Fruit fly (Drosophila melanogaster): ENCODE results near the gene Had1.

The Had1 gene

dm6 chrX:16279340-16279941 lies 29.0 kb downstream of the Had1 start (continued):
- TF ChIP-seq Rfx (GFP tag; IDR thresholded peaks at IDR 0.05), result peak; percentile 94
- peak; percentile 80 for TF ChIP-seq CG3847 (GFP tag; IDR thresholded peaks at IDR 0.05)
- TF ChIP-seq CG33213 (GFP tag; optimal IDR thresholded peaks at IDR 0.05), result peak; percentile 70
- peak; percentile 72 for TF ChIP-seq CG13894 (tag; optimal IDR thresholded peaks at IDR 0.05)
- 0 out of 4 replicates have a peak, but pooled peaks have one; percentile 14 for TF ChIP-seq chinmo (GFP tag; IDR thresholded peaks at IDR 0.05; ENCODE audit: partially characterized antibody)
- TF ChIP-seq bcd (GFP tag; optimal IDR thresholded peaks at IDR 0.05), result peak; percentile 80
- TF ChIP-seq nerfin-1 (tag; optimal IDR thresholded peaks at IDR 0.05), result peak; percentile 58
- TF ChIP-seq caup (GFP tag; optimal IDR thresholded peaks at IDR 0.05; ENCODE audit: severe bottlenecking), result peak; percentile 70
- peak; percentile 94 for TF ChIP-seq Aef1 (GFP tag; IDR thresholded peaks at IDR 0.05)
- TF ChIP-seq chm (GFP tag; IDR thresholded peaks at IDR 0.05), result peak; percentile 82
- TF ChIP-seq yki (optimal IDR thresholded peaks at IDR 0.05), result no peak
- TF ChIP-seq Side (GFP tag; optimal IDR thresholded peaks at IDR 0.05), result peak; percentile 81
- TF ChIP-seq Max (GFP tag; optimal IDR thresholded peaks at IDR 0.05), result peak; percentile 22
- TF ChIP-seq scrt (GFP tag; optimal IDR thresholded peaks at IDR 0.05), result peak; percentile 60
- TF ChIP-seq bab2 (GFP tag; optimal IDR thresholded peaks at IDR 0.05), result peak; percentile 83
- peak; percentile 90 for TF ChIP-seq ttk (GFP tag; IDR thresholded peaks at IDR 0.05)
- peak; percentile 80 for TF ChIP-seq org-1 (GFP tag; optimal IDR thresholded peaks at IDR 0.05)
- TF ChIP-seq Hr78 (GFP tag; optimal IDR thresholded peaks at IDR 0.05), result peak in 1 of 2 experiments; percentile 45
- peak; percentile 72 for TF ChIP-seq CG10979 (tag; optimal IDR thresholded peaks at IDR 0.05)
- peak; percentile 44 for TF ChIP-seq tup (GFP tag; optimal IDR thresholded peaks at IDR 0.05)
- TF ChIP-seq sc (optimal IDR thresholded peaks at IDR 0.05), result no peak
- peak; percentile 26 for TF ChIP-seq sc (GFP tag; optimal IDR thresholded peaks at IDR 0.05)
- no peak for TF ChIP-seq fru (optimal IDR thresholded peaks at IDR 0.05)
- TF ChIP-seq ATbp (GFP tag; optimal IDR thresholded peaks at IDR 0.05), result peak; percentile 81
- peak; percentile 22 for TF ChIP-seq Bteb2 (GFP tag; optimal IDR thresholded peaks at IDR 0.05)
- peak; percentile 73 for TF ChIP-seq Atf3 (GFP tag; optimal IDR thresholded peaks at IDR 0.05)
- peak; percentile 78 for TF ChIP-seq CG9876 (GFP tag; optimal IDR thresholded peaks at IDR 0.05)
- TF ChIP-seq nau (GFP tag; optimal IDR thresholded peaks at IDR 0.05), result peak; percentile 59
- no peak for TF ChIP-seq unc-4 (GFP tag; IDR thresholded peaks at IDR 0.05; ENCODE audit: partially characterized antibody)
- peak; percentile 29; the same call in 1 of the 2 replicates for TF ChIP-seq Oaz (GFP tag; IDR thresholded peaks at IDR 0.05)
- TF ChIP-seq CG31388 (GFP tag; optimal IDR thresholded peaks at IDR 0.05), result peak; percentile 17
- peak; percentile 41 for TF ChIP-seq HmgD (GFP tag; optimal IDR thresholded peaks at IDR 0.05)
- TF ChIP-seq CG34422 (GFP tag; IDR thresholded peaks at IDR 0.05), result peak; percentile 95
- TF ChIP-seq run (tag; optimal IDR thresholded peaks at IDR 0.05), result peak; percentile 52
- TF ChIP-seq Opbp (GFP tag; IDR thresholded peaks at IDR 0.05; ENCODE audit: partially characterized antibody), result peak; percentile 56; the same call in 2 of the 3 replicates
- peak; percentile 60 for TF ChIP-seq wdn (GFP tag; IDR thresholded peaks at IDR 0.05)
- no peak for TF ChIP-seq pita (GFP tag; optimal IDR thresholded peaks at IDR 0.05)
- peak; percentile 71 to 78 for TF ChIP-seq chif (GFP tag; optimal IDR thresholded peaks at IDR 0.05)
- peak; percentile 82 for TF ChIP-seq CG16815 (GFP tag; optimal IDR thresholded peaks at IDR 0.05)
- peak; percentile 87 for TF ChIP-seq slp2 (GFP tag; optimal IDR thresholded peaks at IDR 0.05)
- TF ChIP-seq CG8944 (GFP tag; optimal IDR thresholded peaks at IDR 0.05), result peak; percentile 86
- peak; percentile 93 for TF ChIP-seq Drgx (GFP tag; IDR thresholded peaks at IDR 0.05)
- peak; percentile 16 for TF ChIP-seq CG10543 (GFP tag; optimal IDR thresholded peaks at IDR 0.05)
- TF ChIP-seq CG10321 (GFP tag; IDR thresholded peaks at IDR 0.05), result peak; percentile 60
- no peak for TF ChIP-seq Dp (GFP tag; optimal IDR thresholded peaks at IDR 0.05)
- TF ChIP-seq nmo (GFP tag; optimal IDR thresholded peaks at IDR 0.05), result peak; percentile 94
- TF ChIP-seq pum (GFP tag; optimal IDR thresholded peaks at IDR 0.05), result peak; percentile 94
- TF ChIP-seq Kr (GFP tag; optimal IDR thresholded peaks at IDR 0.05), result no peak
- no peak for TF ChIP-seq mld (GFP tag; IDR thresholded peaks at IDR 0.05; ENCODE audit: partially characterized antibody)
- TF ChIP-seq CG8281 (tag; optimal IDR thresholded peaks at IDR 0.05), result peak; percentile 26

Measured in whole organism, embryonic.